Worm (Caenorhabditis elegans) whole organism, mixed stage, embryonic: Measurements from ENCODE around the gene cpt-3.

Experiments
- M03D4.4 ChIP-seq: sonication (generic microtip); optimal IDR thresholded peaks from 2 replicates; lab custom pipeline; 2017; ENCODE audit warnings: mild to moderate bottlenecking, missing genetic modification characterization, missing compliant biosample characterization
- bed-3 ChIP-seq: fragments of 200-800 bp; sonication (Bioruptor generic); optimal IDR thresholded peaks from 3 replicates; lab custom pipeline; 2018; ENCODE audit warnings: mild to moderate bottlenecking, missing genetic modification characterization, moderate library complexity, missing compliant biosample characterization
- blmp-1 ChIP-seq: fragments of 150-350 bp; optimal IDR thresholded peaks from 2 replicates; lab custom pipeline; 2014; ENCODE audit warnings: missing biosample characterization, missing genetic modification characterization
- ceh-39 ChIP-seq: fragments of 150-350 bp; optimal IDR thresholded peaks from 2 replicates; lab custom pipeline; 2014; ENCODE audit warnings: missing biosample characterization, missing genetic modification characterization
- ceh-43 ChIP-seq: fragments of 200-800 bp; sonication (Bioruptor generic); optimal IDR thresholded peaks from 2 replicates; lab custom pipeline; 2018; ENCODE audit warnings: mild to moderate bottlenecking, missing genetic modification characterization, moderate library complexity, missing compliant biosample characterization
- ceh-83 ChIP-seq: fragments of 200-800 bp; sonication (Bioruptor generic); optimal IDR thresholded peaks from 2 replicates; lab custom pipeline; 2018; ENCODE audit warnings: mild to moderate bottlenecking, missing genetic modification characterization, missing compliant biosample characterization
- ces-1 ChIP-seq: fragments of 150-350 bp; optimal IDR thresholded peaks from 2 replicates; lab custom pipeline; 2014; ENCODE audit warnings: missing biosample characterization, missing genetic modification reagents, missing genetic modification characterization
- cnd-1 ChIP-seq: fragments of 200-800 bp; sonication (Bioruptor generic); optimal IDR thresholded peaks from 2 replicates; lab custom pipeline; 2018; ENCODE audit warnings: mild to moderate bottlenecking, missing genetic modification characterization, missing compliant biosample characterization
- drap-1 ChIP-seq: fragments of 200-800 bp; sonication (Bioruptor generic); optimal IDR thresholded peaks from 3 replicates; lab custom pipeline; 2018; ENCODE audit warnings: mild to moderate bottlenecking, missing genetic modification characterization, missing compliant biosample characterization
- elt-1 ChIP-seq: sonication (generic microtip); optimal IDR thresholded peaks from 2 replicates; lab custom pipeline; 2017; ENCODE audit warnings: missing genetic modification characterization, mild to moderate bottlenecking, missing compliant biosample characterization, antibody characterized with exemption, moderate library complexity, borderline replicate concordance; ENCODE audit not compliant: insufficient read depth
- elt-3 ChIP-seq: fragments of 150-350 bp; optimal IDR thresholded peaks from 2 replicates; lab custom pipeline; 2014; ENCODE audit warnings: missing biosample characterization, missing genetic modification characterization
- flh-1 ChIP-seq: fragments of 200-800 bp; sonication (Bioruptor generic); optimal IDR thresholded peaks from 2 replicates; lab custom pipeline; 2018; ENCODE audit warnings: mild to moderate bottlenecking, missing genetic modification characterization, moderate library complexity, missing compliant biosample characterization
- ham-2 ChIP-seq: fragments of 200-800 bp; sonication (Bioruptor generic); optimal IDR thresholded peaks from 2 replicates; lab custom pipeline; 2018; ENCODE audit warnings: mild to moderate bottlenecking, missing genetic modification characterization, missing compliant biosample characterization
- hlh-1 ChIP-seq: fragments of 150-350 bp; optimal IDR thresholded peaks from 2 replicates; lab custom pipeline; 2014; ENCODE audit warnings: missing biosample characterization, missing genetic modification reagents, missing genetic modification characterization
- lin-13 ChIP-seq: fragments of 150-350 bp; optimal IDR thresholded peaks from 2 replicates; lab custom pipeline; 2014; ENCODE audit warnings: missing biosample characterization, missing genetic modification characterization
- lsy-2 ChIP-seq: fragments of 150-350 bp; optimal IDR thresholded peaks from 2 replicates; lab custom pipeline; 2014; ENCODE audit warnings: missing biosample characterization, missing genetic modification characterization
- mab-5 ChIP-seq: fragments of 150-350 bp; optimal IDR thresholded peaks from 2 replicates; lab custom pipeline; 2014; ENCODE audit warnings: missing biosample characterization, missing genetic modification characterization
- mep-1 ChIP-seq: fragments of 150-350 bp; optimal IDR thresholded peaks from 2 replicates; lab custom pipeline; 2017; ENCODE audit warnings: missing biosample characterization, missing genetic modification reagents, missing genetic modification characterization, inconsistent platforms
- mls-2 ChIP-seq: sonication (generic microtip); optimal IDR thresholded peaks from 2 replicates; lab custom pipeline; 2016; ENCODE audit warnings: mild to moderate bottlenecking, missing genetic modification characterization, moderate library complexity, missing compliant biosample characterization
- nhr-12 ChIP-seq: fragments of 150-350 bp; optimal IDR thresholded peaks from 2 replicates; lab custom pipeline; 2014; ENCODE audit warnings: missing biosample characterization, missing genetic modification characterization
- nhr-2 ChIP-seq: fragments of 150-350 bp; optimal IDR thresholded peaks from 2 replicates; lab custom pipeline; 2014; ENCODE audit warnings: missing biosample characterization, missing genetic modification characterization
- nhr-237 ChIP-seq: fragments of 150-350 bp; optimal IDR thresholded peaks from 2 replicates; lab custom pipeline; 2014; ENCODE audit warnings: missing biosample characterization, missing genetic modification characterization
- nhr-28 ChIP-seq: fragments of 150-350 bp; optimal IDR thresholded peaks from 2 replicates; lab custom pipeline; 2014; ENCODE audit warnings: missing biosample characterization, missing genetic modification characterization
- nhr-76 ChIP-seq: sonication (generic microtip); optimal IDR thresholded peaks from 2 replicates; lab custom pipeline; 2017; ENCODE audit warnings: missing biosample characterization, missing genetic modification characterization
- pha-4 ChIP-seq: fragments of 150-350 bp; optimal IDR thresholded peaks from 2 replicates; lab custom pipeline; 2018; ENCODE audit warnings: missing biosample characterization, missing genetic modification reagents, missing genetic modification characterization
- sem-2 ChIP-seq: fragments of 200-800 bp; sonication (Bioruptor generic); optimal IDR thresholded peaks from 2 replicates; lab custom pipeline; 2018; ENCODE audit warnings: mild to moderate bottlenecking, missing genetic modification characterization, missing compliant biosample characterization
- snpc-4 ChIP-seq: fragments of 150-350 bp; optimal IDR thresholded peaks from 2 replicates; lab custom pipeline; 2014; ENCODE audit warnings: missing biosample characterization, missing genetic modification characterization
- sptf-1 ChIP-seq: sonication (generic microtip); optimal IDR thresholded peaks from 2 replicates; lab custom pipeline; 2017; ENCODE audit warnings: mild to moderate bottlenecking, missing genetic modification characterization, moderate library complexity, missing compliant biosample characterization
- tbx-8 ChIP-seq: fragments of 200-800 bp; sonication (Bioruptor generic); optimal IDR thresholded peaks from 2 replicates; lab custom pipeline; 2018; ENCODE audit warnings: mild to moderate bottlenecking, missing genetic modification characterization, moderate library complexity, missing compliant biosample characterization
- unc-120 ChIP-seq: sonication (generic microtip); optimal IDR thresholded peaks from 2 replicates; lab custom pipeline; 2017; ENCODE audit warnings: missing genetic modification characterization, missing compliant biosample characterization; ENCODE audit not compliant: poor library complexity, severe bottlenecking
- unc-39 ChIP-seq: fragments of 150-350 bp; optimal IDR thresholded peaks from 2 replicates; lab custom pipeline; 2014; ENCODE audit warnings: missing biosample characterization, missing genetic modification characterization
- unc-62 ChIP-seq: fragments of 150-350 bp; optimal IDR thresholded peaks from 2 replicates; lab custom pipeline; 2014; ENCODE audit warnings: missing biosample characterization, missing genetic modification reagents, missing genetic modification characterization
- zip-8 ChIP-seq: fragments of 150-350 bp; optimal IDR thresholded peaks from 2 replicates; lab custom pipeline; 2014; ENCODE audit warnings: missing biosample characterization, missing genetic modification characterization
- ztf-11 ChIP-seq: fragments of 150-350 bp; optimal IDR thresholded peaks from 2 replicates; lab custom pipeline; 2014; ENCODE audit warnings: missing biosample characterization, missing genetic modification characterization

The cpt-3 gene

DNA sequence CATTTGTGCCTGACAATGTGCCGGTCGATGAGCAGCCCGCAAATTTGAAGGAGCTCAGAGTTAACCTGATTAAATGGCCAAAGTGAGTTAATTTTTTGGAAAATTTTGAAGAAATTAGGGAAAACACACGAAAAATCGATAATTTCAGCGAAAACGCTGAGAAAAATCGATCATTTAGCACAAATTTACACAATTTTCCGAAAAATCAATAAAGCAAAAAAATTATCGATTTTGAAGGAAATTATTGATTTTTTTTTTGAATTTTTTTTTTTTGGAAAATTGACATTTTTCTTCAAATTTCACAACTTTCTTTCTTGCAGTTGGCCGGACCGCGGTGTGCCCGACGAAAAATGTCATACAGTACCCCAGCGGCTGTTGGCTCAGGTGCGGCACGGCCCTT lies 15.6 kb downstream of the cpt-3 start:
- TF ChIP-seq mls-2 (tag; lab: Kevin White, UChicago): no peak
- TF ChIP-seq ham-2 (GFP tag; lab: Kevin White, UChicago): no peak
- TF ChIP-seq elt-1 (tag; lab: Kevin White, UChicago): no peak
- no peak for TF ChIP-seq snpc-4 (tag; lab: Kevin White, UChicago)
- TF ChIP-seq unc-39 (tag; lab: Kevin White, UChicago): no peak
- no peak for TF ChIP-seq lin-13 (tag; lab: Kevin White, UChicago)
- TF ChIP-seq lsy-2 (tag; lab: Kevin White, UChicago): no peak
- TF ChIP-seq mab-5: no peak
- no peak for TF ChIP-seq zip-8 (tag; lab: Kevin White, UChicago)
- no peak for TF ChIP-seq unc-120 (tag; lab: Kevin White, UChicago)

DNA sequence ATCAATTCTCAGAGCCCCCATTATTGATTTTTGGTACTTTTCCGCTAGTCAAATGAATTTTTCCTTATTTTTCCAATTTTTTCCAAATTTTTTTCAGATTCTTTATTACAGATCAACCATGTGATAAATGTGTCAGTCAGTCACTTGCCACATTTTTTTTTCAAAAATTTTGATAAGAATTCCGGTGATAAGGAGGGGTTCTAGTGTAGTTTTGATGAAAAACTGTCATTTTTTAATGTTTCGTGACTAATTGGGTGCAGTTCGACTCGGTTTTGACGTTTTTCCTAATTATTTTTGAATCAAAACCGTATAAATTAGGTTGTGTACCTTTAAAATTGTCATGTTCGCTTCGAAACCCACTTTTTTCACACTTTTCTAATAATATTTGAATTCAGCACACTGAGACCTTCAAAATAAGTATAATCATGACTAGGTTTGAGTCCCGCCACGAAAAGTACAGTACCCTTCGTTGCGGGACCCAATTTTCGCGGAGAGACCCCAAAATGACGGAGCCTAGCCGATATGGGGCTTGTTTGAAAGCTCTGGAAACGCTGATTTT lies 17.3 kb downstream of the cpt-3 start:
- TF ChIP-seq sptf-1 (tag; lab: Kevin White, UChicago) (no peak), mab-5 (no peak), nhr-237 (tag; lab: Kevin White, UChicago) (no peak), hlh-1 (tag; lab: Kevin White, UChicago) (no peak), ces-1 (GFP tag; lab: Kevin White, UChicago) (no peak), nhr-76 (no peak), unc-120 (tag; lab: Kevin White, UChicago) (no peak), elt-3 (tag; lab: Kevin White, UChicago) (no peak), lin-13 (tag; lab: Kevin White, UChicago) (no peak), ceh-39 (no peak), lsy-2 (tag; lab: Kevin White, UChicago) (no peak), nhr-28 (tag; lab: Kevin White, UChicago) (no peak), ztf-11 (tag; lab: Kevin White, UChicago) (no peak), ceh-83 (GFP tag; lab: Kevin White, UChicago) (no peak), sem-2 (no peak), blmp-1 (no peak), unc-62 (GFP tag; lab: Kevin White, UChicago) (no peak), pha-4 (no peak)

ce11 chrIII:2100842-2101241 lies 18.2 kb downstream of the cpt-3 start:
- no peak for TF ChIP-seq nhr-76
- no peak for TF ChIP-seq mls-2 (tag; lab: Kevin White, UChicago)
- TF ChIP-seq ceh-83 (GFP tag; lab: Kevin White, UChicago): no peak
- no peak for TF ChIP-seq cnd-1 (tag; lab: Kevin White, UChicago)
- no peak for TF ChIP-seq bed-3 (GFP tag; lab: Kevin White, UChicago)
- TF ChIP-seq pha-4: peak; percentile 67
- TF ChIP-seq ceh-39: peak; percentile 70
- no peak for TF ChIP-seq nhr-237 (tag; lab: Kevin White, UChicago)
- TF ChIP-seq nhr-2: no peak
- TF ChIP-seq flh-1: no peak
- no peak for TF ChIP-seq nhr-12
- TF ChIP-seq elt-3 (tag; lab: Kevin White, UChicago): no peak
- peak; percentile 56 for TF ChIP-seq lsy-2 (tag; lab: Kevin White, UChicago)
- no peak for TF ChIP-seq drap-1 (GFP tag; lab: Kevin White, UChicago)
- no peak for TF ChIP-seq mab-5
- TF ChIP-seq unc-62 (GFP tag; lab: Kevin White, UChicago): peak; percentile 8
- no peak for TF ChIP-seq unc-39 (tag; lab: Kevin White, UChicago)
- TF ChIP-seq sptf-1 (tag; lab: Kevin White, UChicago): peak; percentile 27
- TF ChIP-seq nhr-28 (tag; lab: Kevin White, UChicago): no peak
- no peak for TF ChIP-seq tbx-8 (GFP tag; lab: Kevin White, UChicago)
- TF ChIP-seq ceh-43 (GFP tag; lab: Kevin White, UChicago): no peak
- TF ChIP-seq mep-1: no peak
- peak; percentile 95 for TF ChIP-seq ces-1 (GFP tag; lab: Kevin White, UChicago)
- TF ChIP-seq M03D4.4 (tag; lab: Kevin White, UChicago): peak; percentile 13

- TF ChIP-seq ceh-43 (GFP tag; lab: Kevin White, UChicago): no peak
- no peak for TF ChIP-seq unc-62 (GFP tag; lab: Kevin White, UChicago)
- no peak for TF ChIP-seq cnd-1 (tag; lab: Kevin White, UChicago)
- no peak for TF ChIP-seq zip-8 (tag; lab: Kevin White, UChicago)
- TF ChIP-seq mep-1: no peak
- TF ChIP-seq drap-1 (GFP tag; lab: Kevin White, UChicago): no peak
- no peak for TF ChIP-seq nhr-237 (tag; lab: Kevin White, UChicago)
- no peak for TF ChIP-seq hlh-1 (tag; lab: Kevin White, UChicago)
- no peak for TF ChIP-seq lin-13 (tag; lab: Kevin White, UChicago)
- TF ChIP-seq, all 35 proteins: peak for 0
Measured at ce11 chrIII:2101310-2101709, 18.7 kb downstream of the cpt-3 start.
